Fruit fly (Drosophila melanogaster) S2 (cell line): ENCODE results near the gene betaNACtes1.

ENCODE experiments used
- CG8478 ChIP-seq: fragments of >200 bp; optimal IDR thresholded peaks from 2 replicates; lab custom pipeline; 2018
- CTCF ChIP-seq, 2 experiments: fragments of >200 bp; optimal IDR thresholded peaks; 2 replicates each; lab custom pipeline; 2018

DNA sequence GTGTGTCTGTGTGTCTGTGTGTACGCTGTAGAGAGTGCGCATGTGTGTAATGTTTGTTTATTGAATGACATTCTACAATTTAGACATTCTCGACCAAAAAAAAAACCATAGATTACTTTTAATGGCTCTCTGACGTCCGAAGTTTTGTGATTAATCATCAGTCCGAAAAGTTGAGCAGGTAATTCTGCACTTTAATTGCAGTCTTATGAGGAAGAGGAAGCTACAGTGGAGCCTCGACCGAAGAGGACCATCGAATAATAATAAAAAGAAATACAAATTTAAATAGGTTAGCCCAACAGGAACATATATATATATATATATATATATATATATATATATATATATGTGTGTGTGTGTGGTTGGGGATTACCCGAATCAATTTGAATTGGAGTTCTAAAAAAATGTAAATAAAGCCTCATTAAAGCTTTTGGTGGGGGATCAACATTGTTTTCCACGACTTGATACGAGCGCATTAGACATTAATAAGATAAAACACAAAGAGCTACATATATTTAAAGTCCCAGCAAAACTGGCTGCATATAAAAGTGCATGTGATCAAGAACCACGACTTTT, 36.9 kb upstream of the betaNACtes1 start:
- TF ChIP-seq CG8478 (no peak), CTCF (optimal IDR thresholded peaks at IDR 0.05; lab: Kevin White, UChicago) (no peak)
